Worm (Caenorhabditis elegans) whole organism, late embryonic: ENCODE measurements around the gene F40C5.2.

Experiments used
- ama-1 ChIP-seq: fragments of 150-350 bp; optimal IDR thresholded peaks from 2 replicates; lab custom pipeline; 2014
- ceh-24 ChIP-seq: sonication (generic microtip); optimal IDR thresholded peaks from 2 replicates; lab custom pipeline; 2016; ENCODE audit warnings: mild to moderate bottlenecking, missing genetic modification characterization, missing compliant biosample characterization
- ceh-6 ChIP-seq: fragments of 200-800 bp; sonication (Bioruptor generic); optimal IDR thresholded peaks from 2 replicates; lab custom pipeline; 2018; ENCODE audit warnings: mild to moderate bottlenecking, missing genetic modification characterization, missing compliant biosample characterization
- ceh-9 ChIP-seq: sonication (generic microtip); optimal IDR thresholded peaks from 2 replicates; lab custom pipeline; 2016; ENCODE audit warnings: mild to moderate bottlenecking, missing genetic modification characterization, inconsistent platforms, missing compliant biosample characterization
- nfya-1 ChIP-seq: sonication (generic microtip); optimal IDR thresholded peaks from 2 replicates; lab custom pipeline; 2017; ENCODE audit warnings: missing genetic modification characterization, mild to moderate bottlenecking, missing compliant biosample characterization, antibody characterized with exemption, moderate library complexity
- nhr-11 ChIP-seq: fragments of 150-350 bp; optimal IDR thresholded peaks from 2 replicates; lab custom pipeline; 2014; ENCODE audit warnings: missing biosample characterization, missing genetic modification characterization
- pha-2 ChIP-seq: sonication (generic microtip); optimal IDR thresholded peaks from 2 replicates; lab custom pipeline; 2017; ENCODE audit warnings: mild to moderate bottlenecking, missing genetic modification characterization, missing compliant biosample characterization
- pqm-1 ChIP-seq: sonication (generic microtip); optimal IDR thresholded peaks from 2 replicates; lab custom pipeline; 2016; ENCODE audit warnings: missing genetic modification characterization, missing compliant biosample characterization
- sdc-2 ChIP-seq: sonication (generic microtip); optimal IDR thresholded peaks from 2 replicates; lab custom pipeline; 2016; ENCODE audit warnings: missing genotype, missing genetic modification characterization, missing compliant biosample characterization

DNA sequence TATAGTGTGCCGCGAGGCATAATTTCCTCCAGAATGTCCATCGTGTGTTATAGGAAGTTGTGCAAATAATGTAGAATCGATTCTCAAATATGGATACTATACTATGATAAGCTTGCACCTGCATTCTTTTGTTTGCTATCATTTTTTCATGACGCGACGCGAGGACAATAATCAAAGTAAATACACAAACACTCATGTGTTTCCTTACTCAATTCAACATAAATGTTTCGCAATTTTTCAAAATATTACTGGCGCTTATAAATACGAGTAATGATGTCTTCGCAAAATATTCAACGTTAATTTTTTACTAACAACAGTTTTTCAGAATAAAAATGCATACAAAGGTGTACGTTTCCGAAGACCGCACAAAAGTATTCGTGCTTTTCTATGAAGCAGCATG is 47.5 kb upstream of the F40C5.2 start, which contains the start of gene irg-1:
- TF ChIP-seq pqm-1 (tag; lab: Kevin White, UChicago) (no peak), pha-2 (tag; lab: Kevin White, UChicago) (no peak), nhr-11 (tag; lab: Kevin White, UChicago) (no peak), ceh-6 (GFP tag; lab: Kevin White, UChicago) (no peak), ama-1 (no peak), sdc-2 (tag; lab: Kevin White, UChicago) (no peak), nfya-1 (no peak), ceh-9 (tag; lab: Kevin White, UChicago) (no peak), ceh-24 (no peak)
